Fruit fly (Drosophila melanogaster) whole organism, embryonic: ENCODE data around the gene Ir67b.

Experiments used
- CG10209 ChIP-seq: fragments of 200-800 bp; sonication (Bioruptor generic); optimal IDR thresholded peaks from 3 replicates; lab custom pipeline; 2017; ENCODE audit warnings: missing biosample characterization, mild to moderate bottlenecking, missing genetic modification characterization, missing genetic modification reagents
- CG10654 ChIP-seq: fragments of 200-800 bp; sonication (Bioruptor generic); optimal IDR thresholded peaks from 2 replicates; lab custom pipeline; 2016; ENCODE audit warnings: missing biosample characterization, missing genetic modification characterization
- CG11093 ChIP-seq: fragments of 200-800 bp; sonication (Bioruptor generic); IDR thresholded peaks from 3 replicates; pipeline ENCODE4 v1.3.6; 2022; ENCODE audit warnings: missing biosample characterization, missing genetic modification characterization
- CG15514 ChIP-seq: fragments of 200-800 bp; sonication (Bioruptor generic); optimal IDR thresholded peaks from 3 replicates; lab custom pipeline; 2017; ENCODE audit warnings: missing biosample characterization, missing genetic modification characterization, mild to moderate bottlenecking, moderate library complexity, missing genetic modification reagents
- CG16815 ChIP-seq: fragments of 200-800 bp; sonication (Bioruptor generic); optimal IDR thresholded peaks from 3 replicates; lab custom pipeline; 2017; ENCODE audit warnings: missing biosample characterization, mild to moderate bottlenecking, missing genetic modification characterization
- CG17328 ChIP-seq: fragments of 200-800 bp; sonication (Bioruptor generic); IDR thresholded peaks from 2 replicates; pipeline ENCODE4 v1.3.6; 2022; ENCODE audit warnings: missing biosample characterization, missing genetic modification characterization
- CG17385 ChIP-seq: fragments of 200-800 bp; sonication (Bioruptor generic); optimal IDR thresholded peaks from 3 replicates; lab custom pipeline; 2018; ENCODE audit warnings: missing biosample characterization, mild to moderate bottlenecking, missing genetic modification characterization
- CG18011 ChIP-seq: fragments of 200-800 bp; sonication (Bioruptor generic); optimal IDR thresholded peaks from 2 replicates; lab custom pipeline; 2017; ENCODE audit warnings: missing biosample characterization, missing genetic modification characterization, mild to moderate bottlenecking, moderate library complexity, missing genotype
- CG18599 ChIP-seq: fragments of 200-800 bp; sonication (Bioruptor generic); optimal IDR thresholded peaks from 3 replicates; lab custom pipeline; 2017; ENCODE audit warnings: missing biosample characterization, missing genetic modification characterization, mild to moderate bottlenecking, moderate library complexity, missing genetic modification reagents
- CG2120 ChIP-seq: fragments of 200-800 bp; sonication (Bioruptor generic); optimal IDR thresholded peaks from 3 replicates; lab custom pipeline; 2016; ENCODE audit warnings: missing biosample characterization, missing genetic modification characterization
- CG2889 ChIP-seq: fragments of 200-800 bp; sonication (Bioruptor generic); IDR thresholded peaks from 3 replicates; pipeline ENCODE4 v1.3.6; 2022; ENCODE audit warnings: missing biosample characterization, missing genetic modification characterization
- CG30403 ChIP-seq: fragments of 200-800 bp; sonication (Bioruptor generic); optimal IDR thresholded peaks from 3 replicates; lab custom pipeline; 2016; ENCODE audit warnings: missing biosample characterization, missing genetic modification characterization
- CG30431 ChIP-seq: fragments of 200-800 bp; sonication (Bioruptor generic); optimal IDR thresholded peaks from 2 replicates; lab custom pipeline; 2017; ENCODE audit warnings: missing biosample characterization, missing genetic modification characterization
- CG32772 ChIP-seq: fragments of 200-800 bp; sonication (Bioruptor generic); IDR thresholded peaks from 2 replicates; pipeline ENCODE4 v1.3.6; 2022; ENCODE audit warnings: missing biosample characterization, missing genetic modification characterization
- CG43689 ChIP-seq: fragments of 200-800 bp; sonication (Bioruptor generic); IDR thresholded peaks from 2 replicates; pipeline ENCODE4 v1.3.6; 2022; ENCODE audit warnings: missing biosample characterization, missing genetic modification characterization
- CG7786 ChIP-seq: fragments of 200-800 bp; sonication (Bioruptor generic); optimal IDR thresholded peaks from 2 replicates; lab custom pipeline; 2016; ENCODE audit warnings: missing biosample characterization, missing genetic modification characterization
- CG9437 ChIP-seq: fragments of 200-800 bp; sonication (Bioruptor generic); optimal IDR thresholded peaks from 2 replicates; lab custom pipeline; 2018; ENCODE audit warnings: missing biosample characterization, mild to moderate bottlenecking, missing genetic modification characterization
- CHES-1-like ChIP-seq: fragments of 200-800 bp; sonication (Bioruptor generic); optimal IDR thresholded peaks from 2 replicates; lab custom pipeline; 2016; ENCODE audit warnings: missing biosample characterization, missing genetic modification characterization
- Dad ChIP-seq: fragments of 200-800 bp; sonication (Bioruptor generic); optimal IDR thresholded peaks from 3 replicates; lab custom pipeline; 2016; ENCODE audit warnings: missing biosample characterization, missing genetic modification characterization
- Dp ChIP-seq: fragments of 200-800 bp; sonication (Bioruptor generic); optimal IDR thresholded peaks from 2 replicates; lab custom pipeline; 2018; ENCODE audit warnings: missing biosample characterization, mild to moderate bottlenecking, missing genetic modification characterization, moderate library complexity
- Dref ChIP-seq: fragments of 200-800 bp; sonication (Bioruptor generic); IDR thresholded peaks from 2 replicates; pipeline ENCODE4 v1.3.6; 2022; ENCODE audit warnings: missing biosample characterization, missing genetic modification characterization
- Fer2 ChIP-seq: fragments of 200-800 bp; sonication (Bioruptor generic); optimal IDR thresholded peaks from 2 replicates; lab custom pipeline; 2018; ENCODE audit warnings: missing biosample characterization, mild to moderate bottlenecking, missing genetic modification characterization, moderate library complexity
- Hey ChIP-seq: fragments of 200-800 bp; sonication (Bioruptor generic); optimal IDR thresholded peaks from 3 replicates; lab custom pipeline; 2018; ENCODE audit warnings: missing biosample characterization, mild to moderate bottlenecking, missing genetic modification characterization
- Hr51 ChIP-seq, 2 experiments: fragments of 200-800 bp; sonication (Bioruptor generic); optimal IDR thresholded peaks; 2 replicates in 1 of 2; 3 replicates in 1 of 2; lab custom pipeline; 2016 to 2018; ENCODE audit warnings: missing biosample characterization in 2 of 2, missing genetic modification characterization in 2 of 2, mild to moderate bottlenecking in 1 of 2, moderate library complexity in 1 of 2
- Lhr ChIP-seq: fragments of 200-800 bp; sonication (Bioruptor generic); optimal IDR thresholded peaks from 3 replicates; lab custom pipeline; 2017; ENCODE audit warnings: mild to moderate bottlenecking, missing biosample characterization, missing genetic modification reagents, missing genetic modification characterization
- Lpt ChIP-seq: fragments of >200 bp; optimal IDR thresholded peaks from 2 replicates; lab custom pipeline; 2018; ENCODE audit warnings: missing biosample characterization, missing genetic modification characterization
- Med ChIP-seq: fragments of 200-800 bp; sonication (Bioruptor generic); peaks from one replicate; lab custom pipeline; 2016; ENCODE audit warnings: missing biosample characterization, missing genetic modification characterization, mild to moderate bottlenecking, inconsistent platforms, moderate library complexity
- NC2β ChIP-seq: fragments of 200-800 bp; sonication (Bioruptor generic); optimal IDR thresholded peaks from 2 replicates; lab custom pipeline; 2016; ENCODE audit warnings: missing biosample characterization, missing genetic modification characterization
- NFAT ChIP-seq: fragments of 200-800 bp; sonication (Bioruptor generic); IDR thresholded peaks from 2 replicates; pipeline ENCODE4 v1.3.6; 2022; ENCODE audit warnings: missing biosample characterization, missing genetic modification characterization
- NK7.1 ChIP-seq: fragments of 200-800 bp; sonication (Bioruptor generic); optimal IDR thresholded peaks from 3 replicates; lab custom pipeline; 2016; ENCODE audit warnings: missing biosample characterization, missing genetic modification characterization
- Side ChIP-seq: fragments of 200-800 bp; sonication (Bioruptor generic); optimal IDR thresholded peaks from 2 replicates; lab custom pipeline; 2016; ENCODE audit warnings: missing biosample characterization, missing genetic modification characterization
- ara ChIP-seq: fragments of 200-800 bp; sonication (Bioruptor generic); IDR thresholded peaks from 2 replicates; pipeline ENCODE4 v1.3.6; 2022; ENCODE audit warnings: missing biosample characterization, missing genetic modification characterization
- br ChIP-seq: fragments of >200 bp; optimal IDR thresholded peaks from 2 replicates; lab custom pipeline; 2017
- esg ChIP-seq: fragments of 200-800 bp; sonication (Bioruptor generic); conservative IDR thresholded peaks from 2 replicates; pipeline ENCODE4 v1.3.6; 2022; ENCODE audit warnings: missing biosample characterization, missing genetic modification characterization
- gsb-n ChIP-seq: fragments of 200-800 bp; sonication (Bioruptor generic); optimal IDR thresholded peaks from 3 replicates; lab custom pipeline; 2018; ENCODE audit warnings: missing biosample characterization, mild to moderate bottlenecking, missing genetic modification characterization
- her ChIP-seq: fragments of 200-800 bp; sonication (Bioruptor generic); optimal IDR thresholded peaks from 2 replicates; lab custom pipeline; 2016; ENCODE audit warnings: missing biosample characterization, missing genetic modification characterization
- hth ChIP-seq: fragments of >200 bp; optimal IDR thresholded peaks from 2 replicates; lab custom pipeline; 2017; ENCODE audit warnings: inconsistent platforms
- lilli ChIP-seq: fragments of 200-800 bp; sonication (Bioruptor generic); optimal IDR thresholded peaks from 3 replicates; lab custom pipeline; 2016; ENCODE audit warnings: missing biosample characterization, missing genetic modification characterization
- lov ChIP-seq, 2 experiments: fragments of 200-800 bp in 1 of 2; fragments of >200 bp in 1 of 2; sonication (Bioruptor generic) in 1 of 2; IDR thresholded peaks in 1 of 2; optimal IDR thresholded peaks in 1 of 2; 2 replicates in 1 of 2; 3 replicates in 1 of 2; pipeline versions ENCODE4 v1.3.6 to Lab custom; 2017 to 2022; ENCODE audit warnings: missing biosample characterization in 1 of 2, missing genetic modification characterization in 1 of 2
- luna ChIP-seq: fragments of 200-800 bp; sonication (Bioruptor generic); optimal IDR thresholded peaks from 2 replicates; lab custom pipeline; 2016; ENCODE audit warnings: missing biosample characterization, missing genetic modification characterization
- maf-S ChIP-seq: fragments of 200-800 bp; sonication (Bioruptor generic); optimal IDR thresholded peaks from 2 replicates; lab custom pipeline; 2016; ENCODE audit warnings: missing biosample characterization, missing genetic modification characterization
- mam ChIP-seq: fragments of 200-800 bp; sonication (Bioruptor generic); optimal IDR thresholded peaks from 3 replicates; lab custom pipeline; 2016; ENCODE audit warnings: missing biosample characterization, missing genetic modification characterization
- odd ChIP-seq: fragments of 200-800 bp; sonication (Bioruptor generic); optimal IDR thresholded peaks from 2 replicates; lab custom pipeline; 2017; ENCODE audit warnings: missing biosample characterization, mild to moderate bottlenecking, missing genetic modification characterization
- otp ChIP-seq: fragments of 200-800 bp; sonication (Bioruptor generic); IDR thresholded peaks from 3 replicates; pipeline ENCODE4, ENCODE4 v1.3.6; 2022; ENCODE audit warnings: missing biosample characterization, missing genetic modification characterization
- pita ChIP-seq: fragments of 200-800 bp; sonication (Bioruptor generic); optimal IDR thresholded peaks from 2 replicates; lab custom pipeline; 2017; ENCODE audit warnings: missing biosample characterization, mild to moderate bottlenecking, missing genetic modification characterization
- scrt ChIP-seq: fragments of 200-800 bp; sonication (Bioruptor generic); optimal IDR thresholded peaks from 2 replicates; lab custom pipeline; 2018; ENCODE audit warnings: missing biosample characterization, mild to moderate bottlenecking, missing genetic modification characterization, moderate library complexity
- sd ChIP-seq: fragments of 200-800 bp; sonication (Bioruptor generic); optimal IDR thresholded peaks from 3 replicates; lab custom pipeline; 2018; ENCODE audit warnings: missing biosample characterization, mild to moderate bottlenecking, missing genetic modification characterization, moderate library complexity
- sisA ChIP-seq: fragments of 200-800 bp; sonication (Bioruptor generic); IDR thresholded peaks from 2 replicates; pipeline ENCODE4 v1.3.6; 2022; ENCODE audit warnings: missing biosample characterization, missing genetic modification characterization
- sqz ChIP-seq: fragments of 200-800 bp; sonication (Bioruptor generic); optimal IDR thresholded peaks from 3 replicates; lab custom pipeline; 2018; ENCODE audit warnings: missing biosample characterization, mild to moderate bottlenecking, missing genetic modification characterization
- stwl ChIP-seq: fragments of 200-800 bp; sonication (Bioruptor generic); optimal IDR thresholded peaks from 3 replicates; lab custom pipeline; 2018; ENCODE audit warnings: missing biosample characterization, mild to moderate bottlenecking, missing genetic modification characterization, moderate library complexity
- tup ChIP-seq: fragments of 200-800 bp; sonication (Bioruptor generic); optimal IDR thresholded peaks from 2 replicates; lab custom pipeline; 2016; ENCODE audit warnings: missing biosample characterization, mild to moderate bottlenecking, missing genetic modification characterization, moderate library complexity
- zen ChIP-seq: fragments of 200-800 bp; sonication (Bioruptor generic); optimal IDR thresholded peaks from 3 replicates; lab custom pipeline; 2018; ENCODE audit warnings: missing biosample characterization, mild to moderate bottlenecking, missing genetic modification characterization, moderate library complexity

Gene Ir67b

dm6 chr3L:10428027-10428426, 3.8 kb downstream of the Ir67b start (continued):
- TF ChIP-seq CG30403 (GFP tag; lab: Kevin White, UChicago) (peak; percentile 23), sisA (GFP tag; lab: Robert Waterston, UW) (no peak), odd (GFP tag; lab: Kevin White, UChicago) (no peak), ara (GFP tag; lab: Robert Waterston, UW) (peak; percentile 19; the same call in 1 of the 2 replicates), NC2β (GFP tag; lab: Kevin White, UChicago) (no peak), tup (no peak), CG16815 (GFP tag; lab: Kevin White, UChicago) (no peak), scrt (GFP tag; lab: Kevin White, UChicago) (no peak), hth (lab: Kevin White, UChicago) (no peak), CG9437 (no peak), Dref (GFP tag; lab: Robert Waterston, UW) (no peak), CG32772 (GFP tag; lab: Robert Waterston, UW) (no peak), Lhr (no peak), CG43689 (GFP tag; lab: Robert Waterston, UW) (no peak), zen (tag; lab: Kevin White, UChicago) (no peak), CG7786 (GFP tag; lab: Kevin White, UChicago) (no peak), br (lab: Kevin White, UChicago) (no peak), NK7.1 (no peak), Dp (GFP tag; lab: Kevin White, UChicago) (no peak), CG2120 (no peak), CG18011 (GFP tag; lab: Kevin White, UChicago) (no peak), mam (GFP tag; lab: Kevin White, UChicago) (no peak), stwl (no peak), CG17385 (no peak), Side (no peak), Dad (no peak), sqz (no peak), Hr51 (GFP tag; optimal IDR thresholded peaks at IDR 0.05; lab: Kevin White, UChicago) (peak in 1 of 2 experiments; percentile 67), esg (peak; percentile 43; the same call in 1 of the 2 replicates), her (GFP tag; lab: Kevin White, UChicago) (no peak), Med (GFP tag; lab: Kevin White, UChicago) (no peak), lov (optimal IDR thresholded peaks at IDR 0.05; lab: Kevin White, UChicago) (no peak), lov (GFP tag; IDR thresholded peaks at IDR 0.05; lab: Robert Waterston, UW) (no peak), CG10209 (peak; percentile 32), pita (GFP tag; lab: Kevin White, UChicago) (no peak), Lpt (no peak), NFAT (no peak), Hey (tag; lab: Kevin White, UChicago) (no peak), maf-S (no peak), CG2889 (GFP tag; lab: Robert Waterston, UW) (no peak), CG15514 (GFP tag; lab: Kevin White, UChicago) (no peak), CG11093 (GFP tag; lab: Robert Waterston, UW) (no peak), otp (GFP tag; lab: Robert Waterston, UW) (no peak), CG18599 (GFP tag; lab: Kevin White, UChicago) (no peak), CG10654 (GFP tag; lab: Kevin White, UChicago) (no peak), Fer2 (tag; lab: Kevin White, UChicago) (no peak), CHES-1-like (GFP tag; lab: Kevin White, UChicago) (no peak), sd (tag; lab: Kevin White, UChicago) (peak; percentile 76), lilli (no peak), CG30431 (GFP tag; lab: Kevin White, UChicago) (no peak), luna (GFP tag; lab: Kevin White, UChicago) (no peak), gsb-n (peak; percentile 52), CG17328 (GFP tag; lab: Robert Waterston, UW) (no peak)
